Worm (Caenorhabditis elegans) whole organism, L4 larva: ENCODE data around the gene F19H6.6.
A peak's percentile ranks its signal among the peaks of the same experiment; 100 is the strongest.

ENCODE experiments used
- F10B5.3 ChIP-seq: sonication (generic microtip); optimal IDR thresholded peaks from 2 replicates; lab custom pipeline; 2016; ENCODE audit warnings: mild to moderate bottlenecking, missing genetic modification characterization, missing compliant biosample characterization
- F26F4.8 ChIP-seq: fragments of 200-800 bp; sonication (Bioruptor generic); conservative IDR thresholded peaks from 2 replicates; pipeline ENCODE4 v1.3.6; 2022; ENCODE audit warnings: missing genetic modification characterization, missing compliant biosample characterization
- R02D3.7 ChIP-seq: fragments of 150-350 bp; sonication (generic microtip); optimal IDR thresholded peaks from 3 replicates; lab custom pipeline; 2014; ENCODE audit warnings: missing biosample characterization, missing genetic modification characterization
- Y5F2A.4 ChIP-seq: fragments of 200-800 bp; sonication (Bioruptor generic); optimal IDR thresholded peaks from 2 replicates; lab custom pipeline; 2018; ENCODE audit warnings: mild to moderate bottlenecking, missing genetic modification characterization, missing compliant biosample characterization
- attf-4 ChIP-seq: sonication (generic microtip); optimal IDR thresholded peaks from 3 replicates; lab custom pipeline; 2017; ENCODE audit warnings: missing biosample characterization, missing genetic modification characterization
- ceh-20 ChIP-seq: fragments of 200-800 bp; sonication (Bioruptor generic); IDR thresholded peaks from 2 replicates; pipeline ENCODE4 v1.3.6; 2022; ENCODE audit warnings: missing genetic modification reagents, missing genetic modification characterization, missing compliant biosample characterization
- ceh-82 ChIP-seq: sonication (generic microtip); optimal IDR thresholded peaks from 2 replicates; lab custom pipeline; 2017; ENCODE audit warnings: missing biosample characterization, missing genetic modification characterization
- daf-12 ChIP-seq: fragments of 150-350 bp; optimal IDR thresholded peaks from 2 replicates; lab custom pipeline; 2014; ENCODE audit warnings: missing biosample characterization, missing genetic modification reagents, missing genetic modification characterization
- daf-19 ChIP-seq: fragments of 200-800 bp; sonication (Bioruptor generic); conservative IDR thresholded peaks from 2 replicates; pipeline ENCODE4 v1.3.6; 2022; ENCODE audit warnings: missing genetic modification characterization, missing compliant biosample characterization
- dmd-6 ChIP-seq: fragments of 200-800 bp; sonication (Bioruptor generic); IDR thresholded peaks from 2 replicates; pipeline ENCODE4 v1.3.6; 2022; ENCODE audit warnings: missing genetic modification reagents, missing genetic modification characterization, missing compliant biosample characterization
- duxl-1 ChIP-seq: sonication (generic microtip); optimal IDR thresholded peaks from 2 replicates; lab custom pipeline; 2016; ENCODE audit warnings: mild to moderate bottlenecking, missing genetic modification characterization, moderate library complexity, missing compliant biosample characterization; ENCODE audit not compliant: poor library complexity
- egl-27 ChIP-seq: sonication (generic microtip); optimal IDR thresholded peaks from 3 replicates; lab custom pipeline; 2017; ENCODE audit warnings: missing biosample characterization, missing genetic modification reagents, missing genetic modification characterization
- egl-43 ChIP-seq: fragments of 200-800 bp; sonication (Bioruptor generic); IDR thresholded peaks from 2 replicates; pipeline ENCODE4 v1.3.6; 2022; ENCODE audit warnings: missing genetic modification reagents, missing genetic modification characterization, missing compliant biosample characterization
- jun-1 ChIP-seq: fragments of 150-350 bp; optimal IDR thresholded peaks from 2 replicates; lab custom pipeline; 2014; ENCODE audit warnings: missing biosample characterization, missing genetic modification reagents, missing genetic modification characterization
- lim-7 ChIP-seq: fragments of 200-800 bp; sonication (Bioruptor generic); IDR thresholded peaks from 2 replicates; pipeline ENCODE4 v1.3.6; 2022; ENCODE audit warnings: missing genetic modification characterization, missing compliant biosample characterization
- lin-29 ChIP-seq: fragments of 200-800 bp; sonication (Bioruptor generic); IDR thresholded peaks from 2 replicates; pipeline ENCODE4 v1.3.6; 2022; ENCODE audit warnings: missing genetic modification reagents, missing genetic modification characterization, missing compliant biosample characterization
- lin-38 ChIP-seq: fragments of 200-800 bp; sonication (Bioruptor generic); IDR thresholded peaks from 2 replicates; pipeline ENCODE4 v1.3.6; 2022; ENCODE audit warnings: missing genetic modification reagents, missing genetic modification characterization, missing compliant biosample characterization
- lin-39 ChIP-seq: fragments of 150-350 bp; optimal IDR thresholded peaks from 2 replicates; lab custom pipeline; 2014; ENCODE audit warnings: missing biosample characterization, missing genetic modification reagents, missing genetic modification characterization
- lir-3 ChIP-seq: sonication (generic microtip); optimal IDR thresholded peaks from 2 replicates; lab custom pipeline; 2016; ENCODE audit warnings: mild to moderate bottlenecking, missing genetic modification characterization, missing compliant biosample characterization
- mes-2 ChIP-seq: sonication (generic microtip); optimal IDR thresholded peaks from 2 replicates; lab custom pipeline; 2016; ENCODE audit warnings: missing genotype, mild to moderate bottlenecking, missing genetic modification characterization, missing compliant biosample characterization; ENCODE audit not compliant: poor library complexity, severe bottlenecking
- mxl-3 ChIP-seq: fragments of 200-800 bp; sonication (Bioruptor generic); optimal IDR thresholded peaks from 2 replicates; lab custom pipeline; 2018; ENCODE audit warnings: mild to moderate bottlenecking, missing genetic modification characterization, missing compliant biosample characterization
- nhr-11 ChIP-seq: fragments of 150-350 bp; optimal IDR thresholded peaks from 2 replicates; lab custom pipeline; 2014; ENCODE audit warnings: missing biosample characterization, missing genetic modification characterization
- php-3 ChIP-seq: fragments of 200-800 bp; sonication (Bioruptor generic); IDR thresholded peaks from 2 replicates; pipeline ENCODE4 v1.3.6; 2022; ENCODE audit warnings: missing genetic modification reagents, missing genetic modification characterization, missing compliant biosample characterization
- rbr-2 ChIP-seq: sonication (generic microtip); optimal IDR thresholded peaks from 2 replicates; lab custom pipeline; 2016; ENCODE audit warnings: missing genotype, missing genetic modification characterization, missing compliant biosample characterization
- saeg-2 ChIP-seq: fragments of 200-800 bp; sonication (Bioruptor generic); IDR thresholded peaks from 2 replicates; pipeline ENCODE4 v1.3.6; 2022; ENCODE audit warnings: missing genetic modification reagents, missing genetic modification characterization, missing compliant biosample characterization
- sdz-12 ChIP-seq: fragments of 200-800 bp; sonication (Bioruptor generic); optimal IDR thresholded peaks from 2 replicates; lab custom pipeline; 2018; ENCODE audit warnings: mild to moderate bottlenecking, missing genetic modification characterization, missing compliant biosample characterization
- set-16 ChIP-seq: fragments of 200-800 bp; sonication (Bioruptor generic); IDR thresholded peaks from 2 replicates; pipeline ENCODE4 v1.3.6; 2022; ENCODE audit warnings: missing genetic modification reagents, missing genetic modification characterization, missing compliant biosample characterization
- snpc-1.2 ChIP-seq: fragments of 200-800 bp; sonication (Bioruptor generic); IDR thresholded peaks from 2 replicates; pipeline ENCODE4 v1.3.6; 2022; ENCODE audit warnings: missing genetic modification reagents, missing genetic modification characterization, missing compliant biosample characterization
- spr-3 ChIP-seq: fragments of 200-800 bp; sonication (Bioruptor generic); optimal IDR thresholded peaks from 2 replicates; lab custom pipeline; 2018; ENCODE audit warnings: mild to moderate bottlenecking, missing genetic modification characterization, missing compliant biosample characterization
- unc-130 ChIP-seq: sonication (generic microtip); optimal IDR thresholded peaks from 2 replicates; lab custom pipeline; 2016; ENCODE audit warnings: missing genetic modification reagents, missing genetic modification characterization, missing compliant biosample characterization
- unc-39 ChIP-seq: sonication (generic microtip); optimal IDR thresholded peaks from 2 replicates; lab custom pipeline; 2017; ENCODE audit warnings: missing biosample characterization, missing genetic modification characterization
- unc-62 ChIP-seq, 3 experiments: fragments of 150-350 bp in 1 of 3; sonication (generic microtip); optimal IDR thresholded peaks in 2 of 3; peaks in 1 of 3; 1 replicate in 1 of 3; 2 replicates in 2 of 3; lab custom pipeline; 2014 to 2017; ENCODE audit warnings: missing biosample characterization in 3 of 3, missing genetic modification characterization in 3 of 3, missing genetic modification reagents in 3 of 3, missing genotype in 1 of 3
- zag-1 ChIP-seq: fragments of 150-350 bp; optimal IDR thresholded peaks from 2 replicates; lab custom pipeline; 2014; ENCODE audit warnings: missing biosample characterization, missing genetic modification characterization
- zfp-2 ChIP-seq: sonication (generic microtip); optimal IDR thresholded peaks from 2 replicates; lab custom pipeline; 2016; ENCODE audit warnings: mild to moderate bottlenecking, missing genetic modification characterization, missing compliant biosample characterization
- zip-2 ChIP-seq: fragments of 150-350 bp; optimal IDR thresholded peaks from 2 replicates; lab custom pipeline; 2014; ENCODE audit warnings: missing biosample characterization, missing genetic modification characterization

Gene F19H6.6

ce11 chrX:12367498-12367897 lies 6.9 kb downstream of the F19H6.6 start (continued):
- TF ChIP-seq zip-2 (tag; lab: Kevin White, UChicago) (no peak), F26F4.8 (GFP tag; lab: Robert Waterston, UW) (no peak), lin-29 (GFP tag; lab: Robert Waterston, UW) (no peak), set-16 (GFP tag; lab: Robert Waterston, UW) (no peak), duxl-1 (tag; lab: Kevin White, UChicago) (peak; percentile 81), ceh-20 (GFP tag; lab: Robert Waterston, UW) (0 out of 2 replicates have a peak, but pooled peaks have one; percentile 33), spr-3 (no peak), jun-1 (tag; lab: Kevin White, UChicago) (no peak), nhr-11 (tag; lab: Kevin White, UChicago) (no peak), zfp-2 (tag; lab: Kevin White, UChicago) (no peak), unc-39 (tag; lab: Kevin White, UChicago) (no peak), sdz-12 (GFP tag; lab: Kevin White, UChicago) (no peak)

- TF ChIP-seq lim-7 (GFP tag; lab: Robert Waterston, UW) (no peak), egl-27 (tag; lab: Kevin White, UChicago) (no peak), Y5F2A.4 (GFP tag; lab: Kevin White, UChicago) (no peak), lin-39 (no peak), daf-19 (GFP tag; lab: Robert Waterston, UW) (no peak), daf-12 (tag; lab: Kevin White, UChicago) (no peak), ceh-82 (tag; lab: Kevin White, UChicago) (no peak), php-3 (GFP tag; lab: Robert Waterston, UW) (no peak), attf-4 (tag; lab: Kevin White, UChicago) (no peak), zag-1 (tag; lab: Kevin White, UChicago) (no peak), mxl-3 (GFP tag; lab: Kevin White, UChicago) (no peak), lin-38 (GFP tag; lab: Robert Waterston, UW) (no peak), mes-2 (no peak), egl-43 (GFP tag; lab: Robert Waterston, UW) (no peak), dmd-6 (no peak), lir-3 (no peak), R02D3.7 (tag; lab: Kevin White, UChicago) (no peak), spr-3 (no peak), unc-130 (GFP tag; lab: Kevin White, UChicago) (no peak)
- TF ChIP-seq, all 104 proteins: peak for 0
Observed at ce11 chrX:12371321-12371720, 10.7 kb downstream of the F19H6.6 start, which contains the start of gene rif-1.2. rif-1.2 (minus strand) TSS chrX:12371421.

- no peak for TF ChIP-seq F10B5.3 (tag; lab: Kevin White, UChicago)
- peak in 1 of 2 experiments; percentile 90 for TF ChIP-seq unc-62 (GFP tag; optimal IDR thresholded peaks at IDR 0.05 in 1 of 2; lab: Kevin White, UChicago)
- TF ChIP-seq unc-62 (tag; optimal IDR thresholded peaks at IDR 0.05; lab: Kevin White, UChicago) = no peak
- TF ChIP-seq zfp-2 (tag; lab: Kevin White, UChicago) = no peak
Observed at ce11 chrX:12375783-12376182, 15.2 kb downstream of the F19H6.6 start.

ce11 chrX:12378293-12378692 lies 17.7 kb downstream of the F19H6.6 start, which contains the start of gene glb-13:
glb-13 (minus strand) TSS chrX:12378393.
- peak in 1 of 2 experiments; percentile 78 for TF ChIP-seq unc-62 (GFP tag; optimal IDR thresholded peaks at IDR 0.05 in 1 of 2; lab: Kevin White, UChicago)
- TF ChIP-seq unc-62 (tag; optimal IDR thresholded peaks at IDR 0.05; lab: Kevin White, UChicago) = no peak
- no peak for TF ChIP-seq saeg-2 (GFP tag; lab: Robert Waterston, UW)
- TF ChIP-seq rbr-2 (tag; lab: Kevin White, UChicago) = no peak
- TF ChIP-seq snpc-1.2 (GFP tag; lab: Robert Waterston, UW) = no peak
